Worm (Caenorhabditis elegans) whole organism, L3 larva: ENCODE data around the gene F56A11.5.

Experiments
- R02D3.7 ChIP-seq: fragments of 150-350 bp; optimal IDR thresholded peaks from 2 replicates; lab custom pipeline; 2014; ENCODE audit warnings: missing biosample characterization, missing genetic modification characterization
- snpc-4 ChIP-seq: fragments of 150-350 bp; optimal IDR thresholded peaks from 2 replicates; lab custom pipeline; 2014; ENCODE audit warnings: missing biosample characterization, missing genetic modification characterization
- ztf-4 ChIP-seq: fragments of 150-350 bp; optimal IDR thresholded peaks from 2 replicates; lab custom pipeline; 2014; ENCODE audit warnings: missing biosample characterization, missing genetic modification characterization

ce11 chrIV:587729-588128, 17.1 kb upstream of the F56A11.5 start, which contains the start of gene C18H7.12:
- TF ChIP-seq ztf-4 (tag; lab: Kevin White, UChicago) (no peak), R02D3.7 (tag; lab: Kevin White, UChicago) (no peak), snpc-4 (tag; lab: Kevin White, UChicago) (no peak)
